Worm (Caenorhabditis elegans): Measurements from ENCODE around the gene C17F4.7.

- TF ChIP-seq zag-1 (tag; optimal IDR thresholded peaks at IDR 0.05) (no peak), nhr-10 (tag; optimal IDR thresholded peaks at IDR 0.05) (no peak), dmd-4 (tag; optimal IDR thresholded peaks at IDR 0.05) (no peak), fos-1 (tag; optimal IDR thresholded peaks at IDR 0.05) (no peak), nhr-12 (tag; optimal IDR thresholded peaks at IDR 0.05) (no peak), unc-62 (GFP tag; optimal IDR thresholded peaks at IDR 0.05) (no peak), ama-1 (optimal IDR thresholded peaks at IDR 0.05) (no peak)
Observed at ce11 chrII:3206423-3206989, 39.3 kb downstream of the C17F4.7 start, which contains the start of the genes ZC239.20 and ZC239.21.
